Fruit fly (Drosophila melanogaster) whole organism, embryonic: ENCODE results near the gene Syx13.
A peak's percentile ranks its signal among the peaks of the same experiment; 100 is the strongest.

Experiments used
- CG7271 ChIP-seq: fragments of 200-800 bp; sonication (Bioruptor generic); optimal IDR thresholded peaks from 2 replicates; lab custom pipeline; 2018; ENCODE audit warnings: missing biosample characterization, mild to moderate bottlenecking, missing genetic modification characterization, moderate library complexity
- Dfd ChIP-seq, 2 experiments: fragments of >200 bp; optimal IDR thresholded peaks; 2 replicates each; lab custom pipeline; 2017; ENCODE audit warnings: missing biosample characterization in 2 of 2, missing genetic modification characterization in 2 of 2
- Fer2 ChIP-seq: fragments of 200-800 bp; sonication (Bioruptor generic); optimal IDR thresholded peaks from 2 replicates; lab custom pipeline; 2018; ENCODE audit warnings: missing biosample characterization, mild to moderate bottlenecking, missing genetic modification characterization, moderate library complexity
- HLHmδ ChIP-seq: fragments of 200-800 bp; sonication (Bioruptor generic); optimal IDR thresholded peaks from 2 replicates; lab custom pipeline; 2018; ENCODE audit warnings: missing biosample characterization, mild to moderate bottlenecking, missing genetic modification characterization, moderate library complexity
- YL-1 ChIP-seq: fragments of 200-800 bp; sonication (Bioruptor generic); optimal IDR thresholded peaks from 3 replicates; lab custom pipeline; 2017; ENCODE audit warnings: missing biosample characterization, mild to moderate bottlenecking, missing genetic modification characterization
- schlank ChIP-seq: fragments of 200-800 bp; sonication (Bioruptor generic); optimal IDR thresholded peaks from 2 replicates; lab custom pipeline; 2018; ENCODE audit warnings: missing biosample characterization, mild to moderate bottlenecking, missing genetic modification characterization
- sima ChIP-seq: fragments of 200-800 bp; sonication (Bioruptor generic); optimal IDR thresholded peaks from 2 replicates; lab custom pipeline; 2016; ENCODE audit warnings: missing biosample characterization, missing genetic modification characterization
- ssp ChIP-seq: fragments of 200-800 bp; sonication (Bioruptor generic); IDR thresholded peaks from 2 replicates; pipeline ENCODE4 v1.3.6; 2022; ENCODE audit warnings: missing biosample characterization, missing genetic modification characterization

DNA sequence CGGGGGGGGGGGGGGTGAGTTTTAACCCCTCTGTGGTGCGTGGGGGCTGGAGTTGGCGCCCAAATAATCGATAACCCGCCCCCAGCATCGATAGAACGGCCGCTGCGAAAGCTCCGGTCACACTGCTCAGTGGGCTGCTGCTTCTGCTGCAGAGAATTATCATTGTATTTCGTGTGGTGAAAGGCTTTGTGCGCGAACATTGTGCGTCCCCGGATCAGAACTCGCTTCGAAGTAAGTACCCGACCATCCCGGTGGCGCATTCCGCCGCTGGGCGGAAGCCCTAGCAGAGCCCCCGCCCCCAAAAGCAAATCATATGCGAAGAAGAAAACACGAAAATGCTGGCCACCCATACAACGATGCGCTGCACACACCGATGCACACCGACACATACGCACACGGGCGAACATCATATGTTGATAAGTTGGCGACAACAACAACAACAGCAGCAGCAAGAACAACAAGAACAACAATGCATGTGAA is at the start of gene Syx13:
- TF ChIP-seq CG7271 (tag; lab: Kevin White, UChicago) (no peak), Dfd (GFP tag; optimal IDR thresholded peaks at IDR 0.05; lab: Kevin White, UChicago) (no peak), schlank (tag; lab: Kevin White, UChicago) (no peak), YL-1 (GFP tag; lab: Kevin White, UChicago) (peak; percentile 95), ssp (GFP tag; lab: Robert Waterston, UW) (0 out of 2 replicates have a peak, but pooled peaks have one; percentile 19), sima (GFP tag; lab: Kevin White, UChicago) (no peak), HLHmδ (GFP tag; lab: Kevin White, UChicago) (no peak), Fer2 (no peak)
